Fruit fly (Drosophila melanogaster) whole organism, embryonic: ENCODE measurements around the gene CG10700.

Experiments used
- ATbp ChIP-seq: fragments of 200-800 bp; sonication (Bioruptor generic); optimal IDR thresholded peaks from 2 replicates; lab custom pipeline; 2017; ENCODE audit warnings: missing biosample characterization, mild to moderate bottlenecking, missing genetic modification characterization, missing genetic modification reagents
- Ada2b ChIP-seq: fragments of 200-800 bp; sonication (Bioruptor generic); IDR thresholded peaks from 2 replicates; pipeline ENCODE4 v1.3.6; 2022; ENCODE audit warnings: missing biosample characterization, missing genetic modification characterization
- Awh ChIP-seq: fragments of 200-800 bp; sonication (Bioruptor generic); IDR thresholded peaks from 2 replicates; pipeline ENCODE4, ENCODE4 v1.3.6; 2022; ENCODE audit warnings: missing biosample characterization, missing genetic modification characterization
- CG11695 ChIP-seq: fragments of 200-800 bp; sonication (Bioruptor generic); IDR thresholded peaks from 3 replicates; pipeline ENCODE4 v1.3.6; 2022; ENCODE audit warnings: missing biosample characterization, missing genetic modification characterization
- CG14965 ChIP-seq: fragments of 200-800 bp; sonication (Bioruptor generic); optimal IDR thresholded peaks from 2 replicates; lab custom pipeline; 2016; ENCODE audit warnings: missing biosample characterization, missing genetic modification characterization, borderline replicate concordance
- CG15073 ChIP-seq: fragments of 200-800 bp; sonication (Bioruptor generic); optimal IDR thresholded peaks from 2 replicates; lab custom pipeline; 2016; ENCODE audit warnings: missing biosample characterization, missing genetic modification characterization
- CG17359 ChIP-seq: fragments of 200-800 bp; sonication (Bioruptor generic); optimal IDR thresholded peaks from 3 replicates; lab custom pipeline; 2018; ENCODE audit warnings: missing biosample characterization, mild to moderate bottlenecking, missing genetic modification characterization, moderate library complexity
- CG17802 ChIP-seq: fragments of 200-800 bp; sonication (Bioruptor generic); optimal IDR thresholded peaks from 2 replicates; lab custom pipeline; 2018; ENCODE audit warnings: missing biosample characterization, mild to moderate bottlenecking, missing genetic modification characterization, moderate library complexity
- CG17912 ChIP-seq: fragments of 200-800 bp; sonication (Bioruptor generic); optimal IDR thresholded peaks from 2 replicates; lab custom pipeline; 2018; ENCODE audit warnings: missing biosample characterization, mild to moderate bottlenecking, missing genetic modification characterization
- CG1792 ChIP-seq: fragments of 200-800 bp; sonication (Bioruptor generic); optimal IDR thresholded peaks from 2 replicates; lab custom pipeline; 2016; ENCODE audit warnings: missing biosample characterization, missing genetic modification characterization
- CG18599 ChIP-seq: fragments of 200-800 bp; sonication (Bioruptor generic); optimal IDR thresholded peaks from 3 replicates; lab custom pipeline; 2017; ENCODE audit warnings: missing biosample characterization, missing genetic modification characterization, mild to moderate bottlenecking, moderate library complexity, missing genetic modification reagents
- CG42726 ChIP-seq: fragments of 200-800 bp; sonication (Bioruptor generic); IDR thresholded peaks from 2 replicates; pipeline ENCODE4 v1.3.6; 2022; ENCODE audit warnings: missing biosample characterization, missing genetic modification characterization; ENCODE audit not compliant: partially characterized antibody
- CG43689 ChIP-seq: fragments of 200-800 bp; sonication (Bioruptor generic); IDR thresholded peaks from 2 replicates; pipeline ENCODE4 v1.3.6; 2022; ENCODE audit warnings: missing biosample characterization, missing genetic modification characterization
- CG4404 ChIP-seq: fragments of 200-800 bp; sonication (Bioruptor generic); IDR thresholded peaks from 2 replicates; pipeline ENCODE4 v1.3.6; 2022; ENCODE audit warnings: missing biosample characterization, missing genetic modification characterization
- CG4424 ChIP-seq: fragments of 200-800 bp; sonication (Bioruptor generic); optimal IDR thresholded peaks from 3 replicates; lab custom pipeline; 2016; ENCODE audit warnings: missing biosample characterization, missing genetic modification characterization
- CG6254 ChIP-seq: fragments of 200-800 bp; sonication (Bioruptor generic); optimal IDR thresholded peaks from 3 replicates; lab custom pipeline; 2017; ENCODE audit warnings: mild to moderate bottlenecking, missing biosample characterization, missing genetic modification reagents, missing genetic modification characterization
- CG7372 ChIP-seq: fragments of 200-800 bp; sonication (Bioruptor generic); IDR thresholded peaks from 2 replicates; pipeline ENCODE4 v1.3.6; 2022; ENCODE audit warnings: missing biosample characterization, missing genetic modification characterization
- CG7928 ChIP-seq: fragments of 200-800 bp; sonication (Bioruptor generic); optimal IDR thresholded peaks from 2 replicates; lab custom pipeline; 2017; ENCODE audit warnings: missing biosample characterization, mild to moderate bottlenecking, missing genetic modification characterization
- CG8765 ChIP-seq: fragments of 200-800 bp; sonication (Bioruptor generic); IDR thresholded peaks from 2 replicates; pipeline ENCODE4 v1.3.6; 2022; ENCODE audit warnings: missing biosample characterization, missing genetic modification characterization
- CG8944 ChIP-seq: fragments of 200-800 bp; sonication (Bioruptor generic); optimal IDR thresholded peaks from 3 replicates; lab custom pipeline; 2016; ENCODE audit warnings: missing biosample characterization, missing genetic modification characterization
- CG9727 ChIP-seq: fragments of 200-800 bp; sonication (Bioruptor generic); optimal IDR thresholded peaks from 3 replicates; lab custom pipeline; 2017; ENCODE audit warnings: missing biosample characterization, mild to moderate bottlenecking, missing genetic modification characterization
- Camta ChIP-seq: fragments of 200-800 bp; sonication (Bioruptor generic); optimal IDR thresholded peaks from 2 replicates; lab custom pipeline; 2016; ENCODE audit warnings: missing biosample characterization, missing genetic modification characterization
- Fer1 ChIP-seq: fragments of 200-800 bp; sonication (Bioruptor generic); optimal IDR thresholded peaks from 2 replicates; lab custom pipeline; 2017; ENCODE audit warnings: missing biosample characterization, mild to moderate bottlenecking, missing genetic modification characterization
- H15 ChIP-seq: fragments of 200-800 bp; sonication (Bioruptor generic); IDR thresholded peaks from 3 replicates; pipeline ENCODE4 v1.3.6; 2022; ENCODE audit warnings: missing biosample characterization, missing genetic modification characterization
- Hr78 ChIP-seq, 2 experiments: fragments of 200-800 bp in 1 of 2; fragments of >200 bp in 1 of 2; sonication (Bioruptor generic) in 1 of 2; optimal IDR thresholded peaks; 2 replicates each; lab custom pipeline; 2017 to 2019; ENCODE audit warnings: missing biosample characterization in 2 of 2, missing genetic modification characterization in 2 of 2, mild to moderate bottlenecking in 1 of 2, moderate library complexity in 1 of 2
- Hsf ChIP-seq: fragments of 200-800 bp; sonication (Bioruptor generic); optimal IDR thresholded peaks from 3 replicates; lab custom pipeline; 2016; ENCODE audit warnings: missing biosample characterization, missing genetic modification characterization
- NC2β ChIP-seq: fragments of 200-800 bp; sonication (Bioruptor generic); optimal IDR thresholded peaks from 2 replicates; lab custom pipeline; 2016; ENCODE audit warnings: missing biosample characterization, missing genetic modification characterization
- NFAT ChIP-seq: fragments of 200-800 bp; sonication (Bioruptor generic); IDR thresholded peaks from 2 replicates; pipeline ENCODE4 v1.3.6; 2022; ENCODE audit warnings: missing biosample characterization, missing genetic modification characterization
- Neu2 ChIP-seq: fragments of 200-800 bp; sonication (Bioruptor generic); optimal IDR thresholded peaks from 3 replicates; lab custom pipeline; 2016; ENCODE audit warnings: missing biosample characterization, missing genetic modification characterization, borderline replicate concordance
- Optix ChIP-seq: fragments of 200-800 bp; sonication (Bioruptor generic); IDR thresholded peaks from 3 replicates; pipeline ENCODE4 v1.3.6; 2022; ENCODE audit warnings: missing biosample characterization, missing genetic modification characterization
- chif ChIP-seq, 2 experiments: fragments of 200-800 bp; sonication (Bioruptor generic); optimal IDR thresholded peaks; 3 replicates each; lab custom pipeline; 2016; ENCODE audit warnings: missing biosample characterization in 2 of 2, missing genetic modification characterization in 2 of 2
- ci ChIP-seq: fragments of 200-800 bp; sonication (Bioruptor generic); IDR thresholded peaks from 3 replicates; pipeline ENCODE4 v1.3.6; 2022; ENCODE audit warnings: missing biosample characterization, missing genetic modification characterization
- cwo ChIP-seq: fragments of 200-800 bp; sonication (Bioruptor generic); optimal IDR thresholded peaks from 3 replicates; lab custom pipeline; 2017; ENCODE audit warnings: missing biosample characterization, missing genetic modification characterization, mild to moderate bottlenecking, moderate library complexity, missing genetic modification reagents
- esg ChIP-seq: fragments of 200-800 bp; sonication (Bioruptor generic); conservative IDR thresholded peaks from 2 replicates; pipeline ENCODE4 v1.3.6; 2022; ENCODE audit warnings: missing biosample characterization, missing genetic modification characterization
- fd64A ChIP-seq: fragments of 200-800 bp; sonication (Bioruptor generic); optimal IDR thresholded peaks from 3 replicates; lab custom pipeline; 2018; ENCODE audit warnings: missing biosample characterization, mild to moderate bottlenecking, missing genetic modification characterization
- ftz-f1 ChIP-seq: fragments of 200-800 bp; sonication (Bioruptor generic); optimal IDR thresholded peaks from 2 replicates; lab custom pipeline; 2016; ENCODE audit warnings: missing biosample characterization, missing genetic modification characterization
- gsb-n ChIP-seq: fragments of 200-800 bp; sonication (Bioruptor generic); optimal IDR thresholded peaks from 3 replicates; lab custom pipeline; 2018; ENCODE audit warnings: missing biosample characterization, mild to moderate bottlenecking, missing genetic modification characterization
- gt ChIP-seq: fragments of 200-800 bp; sonication (Bioruptor generic); IDR thresholded peaks from 2 replicates; pipeline ENCODE4 v1.3.6; 2022; ENCODE audit warnings: missing biosample characterization, missing genetic modification characterization
- ham ChIP-seq: fragments of 200-800 bp; sonication (Bioruptor generic); IDR thresholded peaks from 2 replicates; pipeline ENCODE4 v1.3.6; 2022; ENCODE audit warnings: missing biosample characterization, missing genetic modification characterization
- jumu ChIP-seq: fragments of 200-800 bp; sonication (Bioruptor generic); optimal IDR thresholded peaks from 3 replicates; lab custom pipeline; 2016; ENCODE audit warnings: missing biosample characterization, missing genetic modification characterization
- lilli ChIP-seq: fragments of 200-800 bp; sonication (Bioruptor generic); optimal IDR thresholded peaks from 3 replicates; lab custom pipeline; 2016; ENCODE audit warnings: missing biosample characterization, missing genetic modification characterization
- mam ChIP-seq: fragments of 200-800 bp; sonication (Bioruptor generic); optimal IDR thresholded peaks from 3 replicates; lab custom pipeline; 2016; ENCODE audit warnings: missing biosample characterization, missing genetic modification characterization
- otp ChIP-seq: fragments of 200-800 bp; sonication (Bioruptor generic); IDR thresholded peaks from 3 replicates; pipeline ENCODE4, ENCODE4 v1.3.6; 2022; ENCODE audit warnings: missing biosample characterization, missing genetic modification characterization
- pita ChIP-seq: fragments of 200-800 bp; sonication (Bioruptor generic); optimal IDR thresholded peaks from 2 replicates; lab custom pipeline; 2017; ENCODE audit warnings: missing biosample characterization, mild to moderate bottlenecking, missing genetic modification characterization
- slp2 ChIP-seq: fragments of 200-800 bp; sonication (Bioruptor generic); optimal IDR thresholded peaks from 2 replicates; lab custom pipeline; 2016; ENCODE audit warnings: missing biosample characterization, missing genetic modification characterization
- sug ChIP-seq: fragments of 200-800 bp; optimal IDR thresholded peaks from 2 replicates; lab custom pipeline; 2019; ENCODE audit warnings: missing biosample characterization, mild to moderate bottlenecking, missing genetic modification characterization, moderate library complexity
- trem ChIP-seq: fragments of 200-800 bp; optimal IDR thresholded peaks from 3 replicates; lab custom pipeline; 2019; ENCODE audit warnings: missing biosample characterization, mild to moderate bottlenecking, missing genetic modification characterization, moderate library complexity
- tx ChIP-seq: fragments of 200-800 bp; sonication (Bioruptor generic); optimal IDR thresholded peaks from 2 replicates; lab custom pipeline; 2016; ENCODE audit warnings: missing biosample characterization, missing genetic modification characterization
- wek ChIP-seq: fragments of 200-800 bp; sonication (Bioruptor generic); optimal IDR thresholded peaks from 3 replicates; lab custom pipeline; 2018; ENCODE audit warnings: missing biosample characterization, mild to moderate bottlenecking, missing genetic modification characterization, moderate library complexity

Gene CG10700

DNA sequence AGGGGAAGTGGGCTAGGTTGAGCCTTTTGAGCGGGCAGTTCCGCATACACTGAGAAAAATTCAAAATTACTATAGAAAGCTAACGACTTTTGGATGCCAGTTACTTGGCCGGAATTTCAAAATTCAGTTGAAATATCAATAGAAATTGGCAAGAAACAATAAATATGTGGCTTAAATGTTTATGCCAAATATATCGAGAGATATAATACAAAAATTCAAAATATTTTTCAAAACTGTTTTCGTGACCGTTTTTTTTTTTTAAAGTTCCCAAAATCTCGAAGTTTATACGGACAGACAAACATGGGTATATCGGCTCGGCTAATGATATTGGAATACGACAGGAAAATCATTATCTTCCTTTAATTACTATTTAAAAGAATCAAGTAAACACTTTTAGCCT is 42.2 kb upstream of the CG10700 start (continued):
- TF ChIP-seq gt (GFP tag; lab: Robert Waterston, UW) (no peak), tx (GFP tag; lab: Kevin White, UChicago) (no peak), ham (GFP tag; lab: Robert Waterston, UW) (no peak), CG9727 (GFP tag; lab: Kevin White, UChicago) (peak; percentile 44), chif (GFP tag; optimal IDR thresholded peaks at IDR 0.05; lab: Kevin White, UChicago) (peak in 1 of 2 experiments; percentile 12), Fer1 (GFP tag; lab: Kevin White, UChicago) (peak; percentile 47), mam (GFP tag; lab: Kevin White, UChicago) (peak; percentile 31), CG18599 (GFP tag; lab: Kevin White, UChicago) (peak; percentile 57), ATbp (GFP tag; lab: Kevin White, UChicago) (no peak), ftz-f1 (no peak), jumu (GFP tag; lab: Kevin White, UChicago) (no peak), CG4424 (peak; percentile 53), NC2β (no peak), wek (GFP tag; lab: Kevin White, UChicago) (no peak), Awh (GFP tag; lab: Robert Waterston, UW) (no peak), ci (GFP tag; lab: Robert Waterston, UW) (peak; percentile 43; the same call in 1 of the 3 replicates), CG11695 (GFP tag; lab: Robert Waterston, UW) (0 out of 3 replicates have a peak, but pooled peaks have one; percentile 8)

DNA sequence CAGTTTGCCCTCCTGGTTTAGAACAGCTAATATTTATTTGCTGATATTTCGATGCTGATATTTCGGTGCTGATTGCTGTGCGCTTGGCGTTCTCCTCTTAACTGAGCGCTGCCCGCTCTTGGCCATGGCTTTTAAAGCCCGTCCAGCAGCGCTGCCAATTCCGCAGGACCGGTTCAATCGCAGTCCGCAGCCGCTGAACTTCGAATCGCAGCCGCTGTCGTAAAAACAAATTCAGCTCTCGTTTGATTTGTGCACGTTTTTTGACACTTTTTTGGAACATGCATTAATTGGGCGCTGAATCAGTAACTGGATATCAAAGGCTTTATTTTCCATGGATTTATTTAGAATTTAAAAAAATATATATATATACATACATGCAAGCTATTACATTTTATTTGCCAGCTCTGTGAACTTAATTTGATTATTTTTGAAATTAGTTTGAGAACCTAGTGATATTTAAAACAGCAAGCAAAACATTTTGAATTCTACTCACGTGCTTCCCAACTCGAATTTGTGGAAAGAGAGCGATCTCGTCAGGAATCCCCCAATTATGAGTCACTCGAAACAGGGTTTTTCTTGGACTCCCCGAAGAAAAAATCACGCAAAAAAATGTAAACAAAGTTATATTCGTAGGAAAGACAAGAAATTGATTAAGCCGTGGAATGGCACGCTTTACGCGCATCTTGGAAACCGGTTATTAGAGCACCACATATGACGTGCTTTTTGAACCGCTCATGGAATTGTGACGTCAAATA is 41.5 kb upstream of the CG10700 start, which contains the start of gene Ddc:
Gene Ddc (minus strand): TSS at position 111 of the 755 bp plus-strand sequence.
- TF ChIP-seq cwo (GFP tag; lab: Kevin White, UChicago), result peak; percentile 17
- TF ChIP-seq CG17359, result no peak
- no peak for TF ChIP-seq H15 (GFP tag; lab: Robert Waterston, UW)
- no peak for TF ChIP-seq CG8944 (GFP tag; lab: Kevin White, UChicago)
- no peak for TF ChIP-seq Neu2 (GFP tag; lab: Kevin White, UChicago)
- TF ChIP-seq CG8765, result no peak
- no peak for TF ChIP-seq CG17912
- TF ChIP-seq CG43689 (GFP tag; lab: Robert Waterston, UW), result no peak
- TF ChIP-seq esg (GFP tag; lab: Robert Waterston, UW), result no peak
- TF ChIP-seq Ada2b, result no peak
- TF ChIP-seq CG4404, result no peak
- no peak for TF ChIP-seq CG1792 (GFP tag; lab: Kevin White, UChicago)
- no peak for TF ChIP-seq lilli
- TF ChIP-seq trem (tag; lab: Kevin White, UChicago), result no peak
- no peak for TF ChIP-seq Hr78 (GFP tag; optimal IDR thresholded peaks at IDR 0.05; lab: Kevin White, UChicago)
- TF ChIP-seq sug, result no peak
- TF ChIP-seq CG42726 (GFP tag; lab: Robert Waterston, UW), result 0 out of 2 replicates have a peak, but pooled peaks have one; percentile 33
- TF ChIP-seq Camta (GFP tag; lab: Kevin White, UChicago), result no peak
- TF ChIP-seq otp, result no peak
- 0 out of 2 replicates have a peak, but pooled peaks have one; percentile 50 for TF ChIP-seq NFAT (GFP tag; lab: Robert Waterston, UW)
- no peak for TF ChIP-seq slp2
- no peak for TF ChIP-seq CG14965 (GFP tag; lab: Kevin White, UChicago)
- TF ChIP-seq CG7372 (GFP tag; lab: Robert Waterston, UW), result no peak
- no peak for TF ChIP-seq pita (GFP tag; lab: Kevin White, UChicago)
- TF ChIP-seq CG6254, result no peak
- no peak for TF ChIP-seq fd64A
- TF ChIP-seq gsb-n (tag; lab: Kevin White, UChicago), result no peak
- TF ChIP-seq CG15073, result no peak
- TF ChIP-seq CG7928, result no peak
- no peak for TF ChIP-seq Hsf (GFP tag; lab: Kevin White, UChicago)
- TF ChIP-seq Optix (GFP tag; lab: Robert Waterston, UW), result no peak
- no peak for TF ChIP-seq CG17802 (tag; lab: Kevin White, UChicago)
